Worm (Caenorhabditis elegans): ENCODE data around the gene acs-20.

acs-20 gene

ce11 chrIV:12371879-12372278 is 26.6 kb downstream of the acs-20 start, which contains the start of gene wdr-46 (continued):
- TF ChIP-seq hrde-1 (tag; optimal IDR thresholded peaks at IDR 0.05; ENCODE audit: borderline replicate concordance) = no peak
- no peak for TF ChIP-seq somi-1 (GFP tag; optimal IDR thresholded peaks at IDR 0.05)
- no peak for TF ChIP-seq repo-1 (tag; optimal IDR thresholded peaks at IDR 0.05)
- peak; percentile 18; the same call in 1 of the 2 replicates for TF ChIP-seq dox-1 (GFP tag; IDR thresholded peaks at IDR 0.05)
- TF ChIP-seq rpc-1 (optimal IDR thresholded peaks at IDR 0.05) = no peak
- no peak for TF ChIP-seq rpc-1 (tag; optimal IDR thresholded peaks at IDR 0.05)
- no peak for TF ChIP-seq hlh-12 (tag; optimal IDR thresholded peaks at IDR 0.05)
- no peak for TF ChIP-seq ztf-3 (GFP tag; optimal IDR thresholded peaks at IDR 0.05)
- TF ChIP-seq dpff-1 (tag; optimal IDR thresholded peaks at IDR 0.05) = no peak
- no peak for TF ChIP-seq xnd-1 (tag; optimal IDR thresholded peaks at IDR 0.05)
- no peak for TF ChIP-seq T26A5.8 (tag; optimal IDR thresholded peaks at IDR 0.05)
- no peak for TF ChIP-seq B0019.2 (GFP tag; conservative IDR thresholded peaks at IDR 0.05)

ce11 chrIV:12371340-12371739 is 27.2 kb downstream of the acs-20 start:
- TF ChIP-seq B0336.3 (GFP tag; IDR thresholded peaks at IDR 0.05) (peak; percentile 49; the same call in 1 of the 2 replicates), madf-3 (GFP tag; IDR thresholded peaks at IDR 0.05) (peak; percentile 80; the same call in 1 of the 2 replicates), ceh-40 (GFP tag; IDR thresholded peaks at IDR 0.05) (no peak), cebp-2 (GFP tag; IDR thresholded peaks at IDR 0.05) (peak; percentile 86; the same call in 1 of the 2 replicates), tlf-1 (GFP tag; optimal IDR thresholded peaks at IDR 0.05) (no peak), Y79H2A.3 (GFP tag; conservative IDR thresholded peaks at IDR 0.05) (0 out of 2 replicates have a peak, but pooled peaks have one; percentile 37), madf-6 (GFP tag; IDR thresholded peaks at IDR 0.05) (peak; percentile 47), attf-6 (GFP tag; IDR thresholded peaks at IDR 0.05) (peak; percentile 37; the same call in 1 of the 2 replicates), dox-1 (GFP tag; IDR thresholded peaks at IDR 0.05) (no peak; the same call in 1 of the 2 replicates)

- TF ChIP-seq D2030.7 (GFP tag; IDR thresholded peaks at IDR 0.05) = no peak
- no peak for TF ChIP-seq egrh-3 (GFP tag; IDR thresholded peaks at IDR 0.05)
- no peak for TF ChIP-seq sea-2 (GFP tag; IDR thresholded peaks at IDR 0.05)
Observed at ce11 chrIV:12366571-12366970, 31.9 kb downstream of the acs-20 start.

ce11 chrIV:12364964-12365363 is 33.5 kb downstream of the acs-20 start:
- TF ChIP-seq rcor-1 (GFP tag; IDR thresholded peaks at IDR 0.05) = no peak
- TF ChIP-seq mcd-1 (GFP tag; IDR thresholded peaks at IDR 0.05) = 0 out of 2 replicates have a peak, but pooled peaks have one; percentile 31
- TF ChIP-seq F55B11.4 (tag; optimal IDR thresholded peaks at IDR 0.05; ENCODE audit: borderline replicate concordance, insufficient read depth) = no peak
- TF ChIP-seq ets-4 (GFP tag; optimal IDR thresholded peaks at IDR 0.05) = no peak
- TF ChIP-seq sptf-2 (GFP tag; optimal IDR thresholded peaks at IDR 0.05) = no peak
- peak; percentile 53 for TF ChIP-seq hmg-1.2 (GFP tag; IDR thresholded peaks at IDR 0.05)
- peak; percentile 71; the same call in 1 of the 2 replicates for TF ChIP-seq zfh-2 (GFP tag; conservative IDR thresholded peaks at IDR 0.05)
- TF ChIP-seq F49E8.2 (tag; optimal IDR thresholded peaks at IDR 0.05; ENCODE audit: insufficient read depth) = no peak
- TF ChIP-seq cebp-1 (GFP tag; IDR thresholded peaks at IDR 0.05) = 0 out of 2 replicates have a peak, but pooled peaks have one; percentile 22
- no peak for TF ChIP-seq cebp-1 (tag; optimal IDR thresholded peaks at IDR 0.05)
- TF ChIP-seq hmg-20 (GFP tag; IDR thresholded peaks at IDR 0.05) = no peak
- no peak for TF ChIP-seq F57C9.4 (tag; optimal IDR thresholded peaks at IDR 0.05)
- peak; percentile 67 for TF ChIP-seq K12H6.12 (tag; optimal IDR thresholded peaks at IDR 0.05)
- TF ChIP-seq Y53G8AR.9 (GFP tag; conservative IDR thresholded peaks at IDR 0.05) = no peak
- TF ChIP-seq lin-26 (GFP tag; IDR thresholded peaks at IDR 0.05) = no peak
- TF ChIP-seq sdz-38 (tag; optimal IDR thresholded peaks at IDR 0.05) = no peak
- no peak for TF ChIP-seq let-607 (tag; optimal IDR thresholded peaks at IDR 0.05)
- peak; percentile 48; the same call in 1 of the 2 replicates for TF ChIP-seq dox-1 (GFP tag; IDR thresholded peaks at IDR 0.05)
- TF ChIP-seq snpc-4 (GFP tag; optimal IDR thresholded peaks at IDR 0.05) = no peak
- peak in 1 of 4 experiments; percentile 15 for TF ChIP-seq snpc-4 (tag; optimal IDR thresholded peaks at IDR 0.05)
- no peak for TF ChIP-seq athp-1 (tag; optimal IDR thresholded peaks at IDR 0.05)
- no peak for TF ChIP-seq rpc-1 (optimal IDR thresholded peaks at IDR 0.05)
- no peak for TF ChIP-seq rpc-1 (tag; optimal IDR thresholded peaks at IDR 0.05)
- TF ChIP-seq fkh-3 (tag; optimal IDR thresholded peaks at IDR 0.05) = no peak
